Worm (Caenorhabditis elegans): ENCODE measurements around the gene C28D4.8.

DNA sequence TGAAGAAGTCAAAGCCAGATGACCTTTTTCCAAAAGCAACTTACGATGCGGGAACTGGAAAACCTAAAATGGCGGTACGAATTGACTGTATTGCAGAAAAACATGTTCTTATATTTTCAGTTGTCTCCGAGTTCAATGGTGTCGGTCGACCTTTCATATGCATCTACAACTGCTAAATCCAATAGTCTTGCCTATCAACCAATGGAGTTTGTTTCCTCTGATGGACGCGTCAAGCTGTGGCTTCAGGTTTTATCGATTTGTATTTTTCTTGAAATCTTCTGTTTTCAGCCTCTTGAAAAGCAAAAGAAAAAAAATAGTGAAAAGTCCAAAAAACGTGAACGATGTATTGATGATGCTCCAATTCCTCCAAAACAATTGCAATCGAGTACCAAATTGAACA lies 34.0 kb downstream of the C28D4.8 start:
- TF ChIP-seq unc-62 (GFP tag; optimal IDR thresholded peaks at IDR 0.05) (no peak), sptf-1 (tag; optimal IDR thresholded peaks at IDR 0.05) (no peak), nhr-237 (tag; optimal IDR thresholded peaks at IDR 0.05) (no peak), nhr-71 (tag; optimal IDR thresholded peaks at IDR 0.05) (no peak), mdl-1 (tag; optimal IDR thresholded peaks at IDR 0.05) (no peak)
